Fruit fly (Drosophila melanogaster): ENCODE data around the gene CG2681.

Gene CG2681

DNA sequence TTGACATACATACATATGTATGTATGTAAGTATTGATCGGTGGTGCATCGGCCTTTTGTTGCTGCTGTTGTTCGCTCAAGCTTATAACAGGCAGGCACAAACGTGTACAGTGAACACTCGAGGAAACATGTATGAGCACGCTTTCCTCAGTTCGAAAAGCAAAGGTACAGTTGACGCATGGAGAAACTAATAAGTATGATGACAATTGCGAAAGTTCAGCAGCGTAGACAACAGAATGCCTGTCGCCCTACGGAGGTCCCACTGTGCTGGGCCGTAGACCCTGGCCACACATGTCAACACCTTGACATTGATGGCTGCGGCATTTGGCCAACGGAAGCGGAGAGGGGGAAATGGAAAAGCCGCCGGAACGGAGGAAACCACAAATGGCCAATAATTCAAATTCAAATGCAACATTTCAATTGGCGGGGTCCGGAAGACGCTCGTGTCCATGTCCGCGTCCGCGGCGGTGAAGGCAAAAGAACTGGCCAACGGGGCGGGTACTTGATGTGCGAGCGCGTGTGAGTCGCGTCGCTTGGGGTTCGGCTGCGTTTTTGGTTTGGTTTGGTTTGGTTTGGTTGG is at the start of gene CG2681:
CG2681 (plus strand) TSS at position 529 of the 579 bp plus-strand sequence.
- TF ChIP-seq pan (optimal IDR thresholded peaks at IDR 0.05) (no peak), psq (optimal IDR thresholded peaks at IDR 0.05) (no peak), Dll (optimal IDR thresholded peaks at IDR 0.05) (no peak), EcR (GFP tag; optimal IDR thresholded peaks at IDR 0.05) (no peak), CG8478 (optimal IDR thresholded peaks at IDR 0.05) (no peak), usp (GFP tag; optimal IDR thresholded peaks at IDR 0.05) (no peak)

DNA sequence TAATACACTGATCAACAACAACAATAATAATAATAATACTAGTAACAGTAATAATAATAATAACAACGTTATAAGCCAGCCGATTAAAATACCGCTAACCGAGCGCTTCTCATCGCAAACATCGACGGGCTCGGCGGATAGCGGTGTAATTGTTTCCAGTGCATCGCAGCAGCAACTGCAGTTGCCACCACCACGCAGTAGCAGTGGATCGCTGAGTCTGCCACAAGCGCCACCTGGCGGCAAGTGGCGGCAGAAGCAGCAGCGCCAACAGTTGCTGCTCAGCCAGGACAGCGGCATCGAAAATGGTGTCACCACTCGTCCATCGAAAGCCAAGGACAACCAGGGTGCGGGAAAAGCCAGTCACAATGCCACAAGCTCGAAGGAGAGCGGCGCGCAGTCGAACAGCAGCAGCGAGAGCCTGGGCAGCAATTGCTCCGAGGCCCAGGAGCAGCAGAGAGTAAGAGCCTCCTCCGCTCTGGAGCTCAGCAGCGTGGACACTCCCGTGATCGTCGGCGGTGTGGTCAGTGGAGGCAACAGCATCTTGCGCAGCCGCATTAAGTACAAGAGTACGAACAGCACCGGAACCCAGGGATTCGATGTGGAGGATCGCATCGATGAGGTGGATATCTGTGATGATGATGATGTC is 48.9 kb upstream of the CG2681 start:
- TF ChIP-seq psq (optimal IDR thresholded peaks at IDR 0.05) (no peak), EcR (GFP tag; optimal IDR thresholded peaks at IDR 0.05) (no peak), Dll (optimal IDR thresholded peaks at IDR 0.05) (no peak), pan (optimal IDR thresholded peaks at IDR 0.05) (no peak), usp (GFP tag; optimal IDR thresholded peaks at IDR 0.05) (no peak), CG8478 (optimal IDR thresholded peaks at IDR 0.05) (no peak)

DNA sequence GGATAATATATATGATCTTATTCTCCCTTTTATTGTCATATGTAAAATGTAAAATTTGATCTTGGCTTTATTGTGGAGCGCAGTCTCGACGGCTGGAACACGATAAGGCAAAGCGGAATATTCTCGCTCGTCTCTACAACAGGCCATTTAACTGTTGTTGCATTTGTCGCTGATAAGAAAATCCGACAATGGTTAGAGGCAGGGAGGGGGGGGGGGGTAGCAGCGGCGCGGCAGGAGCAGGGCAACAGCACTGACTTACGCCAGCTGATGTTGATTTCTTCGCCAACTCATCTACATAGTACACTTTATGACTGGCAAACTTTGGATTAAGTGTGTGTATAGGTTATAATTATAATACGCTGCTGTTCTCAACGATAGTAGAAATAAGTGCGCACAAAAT is 46.7 kb upstream of the CG2681 start:
- no peak for TF ChIP-seq EcR (GFP tag; optimal IDR thresholded peaks at IDR 0.05)
- TF ChIP-seq usp (GFP tag; optimal IDR thresholded peaks at IDR 0.05), result no peak
- TF ChIP-seq CG8478 (optimal IDR thresholded peaks at IDR 0.05), result no peak
- no peak for TF ChIP-seq psq (optimal IDR thresholded peaks at IDR 0.05)
- TF ChIP-seq pan (optimal IDR thresholded peaks at IDR 0.05), result no peak
- TF ChIP-seq Dll (optimal IDR thresholded peaks at IDR 0.05), result no peak

DNA sequence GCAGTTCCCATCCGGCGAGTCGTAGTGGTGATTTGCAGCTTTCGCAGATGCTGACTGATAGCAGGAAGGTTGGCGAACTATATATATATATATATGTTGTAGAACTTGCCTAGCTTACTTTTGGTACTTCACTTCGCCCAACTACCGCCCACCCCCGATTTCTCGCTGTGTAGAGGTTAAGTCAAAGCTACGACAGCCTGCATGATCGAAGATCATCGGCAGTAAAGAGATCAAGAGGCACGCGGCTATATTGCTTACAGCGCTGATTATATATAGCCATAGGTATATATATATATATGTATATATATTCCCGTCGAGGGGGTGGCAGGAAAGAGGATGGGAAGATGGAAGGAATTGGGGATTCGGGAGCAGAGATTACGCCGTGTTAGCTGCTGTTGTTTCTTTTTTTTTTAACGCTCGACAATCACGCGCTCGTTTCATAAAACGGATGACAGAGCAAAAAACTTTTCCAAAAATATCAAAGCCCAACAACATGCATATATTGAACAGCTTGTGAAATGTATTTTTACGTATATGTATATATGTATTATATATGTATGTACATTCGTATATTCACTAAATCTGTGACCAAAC is 45.8 kb upstream of the CG2681 start:
- TF ChIP-seq Dll (optimal IDR thresholded peaks at IDR 0.05) (no peak), pan (optimal IDR thresholded peaks at IDR 0.05) (no peak), EcR (GFP tag; optimal IDR thresholded peaks at IDR 0.05) (no peak)

dm6 chrX:2663416-2663815 is 45.1 kb upstream of the CG2681 start:
- TF ChIP-seq EcR (GFP tag; optimal IDR thresholded peaks at IDR 0.05), result no peak
- TF ChIP-seq Dll (optimal IDR thresholded peaks at IDR 0.05), result no peak
- no peak for TF ChIP-seq pan (optimal IDR thresholded peaks at IDR 0.05)
- TF ChIP-seq psq (optimal IDR thresholded peaks at IDR 0.05), result no peak
- no peak for TF ChIP-seq CG8478 (optimal IDR thresholded peaks at IDR 0.05)
- TF ChIP-seq usp (GFP tag; optimal IDR thresholded peaks at IDR 0.05), result no peak

DNA sequence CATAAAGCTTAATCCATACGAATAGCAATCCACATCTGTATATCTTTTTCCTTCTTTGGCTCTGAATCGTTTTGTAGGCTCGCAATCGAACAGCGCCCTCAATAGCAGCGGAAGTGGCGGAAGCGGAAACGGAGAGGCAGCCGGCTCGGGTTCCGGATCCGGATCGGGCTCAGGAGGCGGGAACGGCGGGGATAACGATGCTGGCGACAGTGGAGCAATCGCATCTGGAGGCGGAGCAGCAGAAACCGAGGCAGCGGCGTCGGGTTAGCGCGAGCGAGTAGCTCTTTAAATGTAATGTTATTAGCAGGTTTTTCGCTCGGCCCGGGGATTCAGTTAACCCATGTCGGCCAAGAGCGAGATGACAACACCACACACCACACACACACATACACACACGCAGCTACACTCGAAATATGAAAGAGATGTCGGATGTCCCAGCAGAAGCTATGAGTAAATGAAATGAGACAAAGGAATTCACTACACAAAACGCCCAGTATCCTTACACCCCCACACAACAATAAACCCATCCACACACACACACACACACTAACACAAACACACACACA is 31.4 kb upstream of the CG2681 start:
- TF ChIP-seq EcR (GFP tag; optimal IDR thresholded peaks at IDR 0.05) (no peak), CG8478 (optimal IDR thresholded peaks at IDR 0.05) (no peak), psq (optimal IDR thresholded peaks at IDR 0.05) (no peak), Dll (optimal IDR thresholded peaks at IDR 0.05) (no peak), pan (optimal IDR thresholded peaks at IDR 0.05) (no peak), usp (GFP tag; optimal IDR thresholded peaks at IDR 0.05) (no peak)

DNA sequence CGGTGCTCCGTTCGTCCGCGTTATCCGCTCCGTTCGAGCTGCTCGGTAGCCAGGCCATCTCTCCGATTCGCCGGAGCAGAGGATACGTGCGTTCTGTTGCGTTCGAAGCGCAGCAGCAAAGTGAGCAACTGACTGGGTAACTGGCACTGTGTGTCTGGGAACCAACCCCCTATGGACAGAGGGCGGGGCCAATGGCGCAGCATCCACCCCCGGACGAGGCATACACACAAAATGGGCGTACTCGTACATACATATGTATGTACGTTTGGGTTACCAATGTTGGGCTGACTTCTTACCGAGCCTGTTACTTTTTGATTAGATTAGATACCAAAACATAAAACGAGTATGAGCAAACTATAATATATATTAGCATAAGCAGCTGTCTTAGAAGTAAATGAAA is 26.9 kb upstream of the CG2681 start, which contains the start of gene HLH3B:
HLH3B (minus strand) TSS at position 123 of the 400 bp plus-strand sequence.
- no peak for TF ChIP-seq psq (optimal IDR thresholded peaks at IDR 0.05)
- TF ChIP-seq usp (GFP tag; optimal IDR thresholded peaks at IDR 0.05), result no peak
- no peak for TF ChIP-seq CG8478 (optimal IDR thresholded peaks at IDR 0.05)
- TF ChIP-seq Dll (optimal IDR thresholded peaks at IDR 0.05), result no peak
- TF ChIP-seq EcR (GFP tag; optimal IDR thresholded peaks at IDR 0.05), result no peak
- TF ChIP-seq pan (optimal IDR thresholded peaks at IDR 0.05), result no peak

dm6 chrX:2682832-2683231 is 25.7 kb upstream of the CG2681 start, which contains the start of gene CG2652:
CG2652 (minus strand) TSS chrX:2682932.
- TF ChIP-seq pan (optimal IDR thresholded peaks at IDR 0.05), result no peak
- TF ChIP-seq usp (GFP tag; optimal IDR thresholded peaks at IDR 0.05), result no peak
- TF ChIP-seq Dll (optimal IDR thresholded peaks at IDR 0.05), result no peak
- TF ChIP-seq EcR (GFP tag; optimal IDR thresholded peaks at IDR 0.05), result no peak
- no peak for TF ChIP-seq psq (optimal IDR thresholded peaks at IDR 0.05)

dm6 chrX:2683926-2684325 is 24.6 kb upstream of the CG2681 start:
- no peak for TF ChIP-seq usp (GFP tag; optimal IDR thresholded peaks at IDR 0.05)
- no peak for TF ChIP-seq EcR (GFP tag; optimal IDR thresholded peaks at IDR 0.05)
- TF ChIP-seq psq (optimal IDR thresholded peaks at IDR 0.05), result no peak
- no peak for TF ChIP-seq Dll (optimal IDR thresholded peaks at IDR 0.05)
- TF ChIP-seq pan (optimal IDR thresholded peaks at IDR 0.05), result no peak
- no peak for TF ChIP-seq CG8478 (optimal IDR thresholded peaks at IDR 0.05)

DNA sequence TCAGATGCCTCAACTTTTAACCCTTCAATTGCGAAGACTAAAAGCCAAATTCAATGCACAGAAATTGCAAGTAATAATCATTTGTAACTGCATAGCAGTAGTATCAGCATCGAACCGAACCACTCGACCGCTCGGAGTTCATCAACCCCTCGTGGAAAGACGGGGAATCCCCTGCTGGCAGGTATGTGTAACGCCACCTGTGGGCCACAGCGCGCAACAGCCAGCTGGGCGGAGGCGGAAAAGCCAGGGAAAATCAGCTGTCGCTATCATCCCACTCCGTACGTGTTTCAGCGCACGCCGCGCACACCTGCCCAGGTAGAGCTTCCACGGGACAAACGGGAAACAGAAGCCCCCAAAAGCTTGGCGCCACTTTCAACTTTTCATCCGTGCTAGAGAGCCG is 24.0 kb upstream of the CG2681 start:
- no peak for TF ChIP-seq psq (optimal IDR thresholded peaks at IDR 0.05)
- no peak for TF ChIP-seq EcR (GFP tag; optimal IDR thresholded peaks at IDR 0.05)
- TF ChIP-seq pan (optimal IDR thresholded peaks at IDR 0.05), result no peak
- TF ChIP-seq CG8478 (optimal IDR thresholded peaks at IDR 0.05), result no peak
- no peak for TF ChIP-seq Dll (optimal IDR thresholded peaks at IDR 0.05)
- no peak for TF ChIP-seq usp (GFP tag; optimal IDR thresholded peaks at IDR 0.05)

DNA sequence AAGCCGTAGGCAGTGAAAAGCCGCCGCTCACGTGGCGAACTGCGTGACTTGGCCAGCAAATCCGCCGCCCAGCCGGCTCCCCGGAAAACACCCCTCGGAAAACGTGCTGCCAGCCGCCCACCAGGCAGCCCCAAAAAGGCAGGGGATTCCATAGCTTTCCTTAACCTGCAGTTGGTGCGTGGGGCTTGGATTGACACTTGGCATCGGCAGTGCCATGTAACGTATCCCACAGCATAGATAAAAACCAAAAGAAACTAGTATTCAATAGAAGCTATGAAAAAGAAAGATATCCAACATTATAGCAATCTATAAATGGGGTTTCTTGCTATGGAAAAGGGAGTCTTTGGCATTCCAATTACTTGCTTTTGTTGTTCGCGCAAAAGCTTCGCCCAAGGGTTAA is 23.5 kb upstream of the CG2681 start:
- no peak for TF ChIP-seq pan (optimal IDR thresholded peaks at IDR 0.05)
- no peak for TF ChIP-seq Dll (optimal IDR thresholded peaks at IDR 0.05)

dm6 chrX:2685580-2685979 is 22.9 kb upstream of the CG2681 start, which contains the start of gene per:
per (plus strand) TSS chrX:2685580.
- TF ChIP-seq CG8478 (optimal IDR thresholded peaks at IDR 0.05) (no peak), usp (GFP tag; optimal IDR thresholded peaks at IDR 0.05) (no peak), EcR (GFP tag; optimal IDR thresholded peaks at IDR 0.05) (no peak), psq (optimal IDR thresholded peaks at IDR 0.05) (no peak), Dll (optimal IDR thresholded peaks at IDR 0.05) (no peak), pan (optimal IDR thresholded peaks at IDR 0.05) (no peak)

Data from whole organism.